Fruit fly (Drosophila melanogaster) whole organism, embryonic: ENCODE data around the gene CG6511.

ENCODE experiments used
- Adf1 ChIP-seq: fragments of 200-800 bp; sonication (Bioruptor generic); IDR thresholded peaks from 2 replicates; pipeline ENCODE4 v1.3.6; 2022; ENCODE audit warnings: missing biosample characterization, missing genetic modification characterization
- Aef1 ChIP-seq: fragments of 200-800 bp; sonication (Bioruptor generic); IDR thresholded peaks from 3 replicates; pipeline ENCODE4 v1.3.6; 2022; ENCODE audit warnings: missing biosample characterization, missing genetic modification characterization
- Atf6 ChIP-seq: fragments of 200-800 bp; sonication (Bioruptor generic); IDR thresholded peaks from 2 replicates; pipeline ENCODE4 v1.3.6; 2022; ENCODE audit warnings: missing biosample characterization, missing genetic modification characterization
- CG10321 ChIP-seq: fragments of 200-800 bp; sonication (Bioruptor generic); IDR thresholded peaks from 2 replicates; pipeline ENCODE4 v1.3.6; 2022; ENCODE audit warnings: missing biosample characterization, missing genetic modification characterization
- CG10366 ChIP-seq: fragments of 200-800 bp; sonication (Bioruptor generic); IDR thresholded peaks from 2 replicates; pipeline ENCODE4 v1.3.6; 2022; ENCODE audit warnings: missing biosample characterization, missing genetic modification characterization
- CG10959 ChIP-seq: fragments of 200-800 bp; sonication (Bioruptor generic); IDR thresholded peaks from 2 replicates; pipeline ENCODE4 v1.3.6; 2022; ENCODE audit warnings: missing biosample characterization, missing genetic modification characterization
- CG11456 ChIP-seq: fragments of 200-800 bp; sonication (Bioruptor generic); IDR thresholded peaks from 3 replicates; pipeline ENCODE4 v1.3.6; 2022; ENCODE audit warnings: missing biosample characterization, missing genetic modification characterization
- CG11723 ChIP-seq: fragments of 200-800 bp; sonication (Bioruptor generic); optimal IDR thresholded peaks from 2 replicates; lab custom pipeline; 2017; ENCODE audit warnings: missing biosample characterization, mild to moderate bottlenecking, missing genetic modification characterization
- CG12236 ChIP-seq: fragments of 200-800 bp; sonication (Bioruptor generic); optimal IDR thresholded peaks from 2 replicates; lab custom pipeline; 2016; ENCODE audit warnings: missing biosample characterization, missing genetic modification characterization
- CG12391 ChIP-seq: fragments of 200-800 bp; sonication (Bioruptor generic); optimal IDR thresholded peaks from 3 replicates; lab custom pipeline; 2018; ENCODE audit warnings: missing biosample characterization, mild to moderate bottlenecking, missing genetic modification characterization, moderate library complexity
- CG13894 ChIP-seq: fragments of 200-800 bp; sonication (Bioruptor generic); optimal IDR thresholded peaks from 3 replicates; lab custom pipeline; 2018; ENCODE audit warnings: missing biosample characterization, mild to moderate bottlenecking, missing genetic modification characterization, moderate library complexity
- CG16779 ChIP-seq: fragments of 200-800 bp; sonication (Bioruptor generic); IDR thresholded peaks from 2 replicates; pipeline ENCODE4 v1.3.6; 2022; ENCODE audit warnings: missing biosample characterization, missing genetic modification characterization
- CG17359 ChIP-seq: fragments of 200-800 bp; sonication (Bioruptor generic); optimal IDR thresholded peaks from 3 replicates; lab custom pipeline; 2018; ENCODE audit warnings: missing biosample characterization, mild to moderate bottlenecking, missing genetic modification characterization, moderate library complexity
- CG17802 ChIP-seq: fragments of 200-800 bp; sonication (Bioruptor generic); optimal IDR thresholded peaks from 2 replicates; lab custom pipeline; 2018; ENCODE audit warnings: missing biosample characterization, mild to moderate bottlenecking, missing genetic modification characterization, moderate library complexity
- CG2120 ChIP-seq: fragments of 200-800 bp; sonication (Bioruptor generic); optimal IDR thresholded peaks from 3 replicates; lab custom pipeline; 2016; ENCODE audit warnings: missing biosample characterization, missing genetic modification characterization
- CG31224 ChIP-seq: fragments of 200-800 bp; sonication (Bioruptor generic); IDR thresholded peaks from 2 replicates; pipeline ENCODE4 v1.3.6; 2022; ENCODE audit warnings: missing biosample characterization, missing genetic modification characterization
- CG3163 ChIP-seq: fragments of 200-800 bp; sonication (Bioruptor generic); optimal IDR thresholded peaks from 3 replicates; lab custom pipeline; 2016; ENCODE audit warnings: missing biosample characterization, missing genetic modification characterization
- CG32532 ChIP-seq: fragments of 200-800 bp; sonication (Bioruptor generic); IDR thresholded peaks from 2 replicates; pipeline ENCODE4 v1.3.6; 2022; ENCODE audit warnings: missing biosample characterization, missing genetic modification characterization
- CG32772 ChIP-seq: fragments of 200-800 bp; sonication (Bioruptor generic); IDR thresholded peaks from 2 replicates; pipeline ENCODE4 v1.3.6; 2022; ENCODE audit warnings: missing biosample characterization, missing genetic modification characterization
- CG33557 ChIP-seq: fragments of 200-800 bp; sonication (Bioruptor generic); optimal IDR thresholded peaks from 2 replicates; lab custom pipeline; 2019; ENCODE audit warnings: missing biosample characterization, mild to moderate bottlenecking, missing genetic modification characterization, moderate library complexity
- CG43689 ChIP-seq: fragments of 200-800 bp; sonication (Bioruptor generic); IDR thresholded peaks from 2 replicates; pipeline ENCODE4 v1.3.6; 2022; ENCODE audit warnings: missing biosample characterization, missing genetic modification characterization
- CG7372 ChIP-seq: fragments of 200-800 bp; sonication (Bioruptor generic); IDR thresholded peaks from 2 replicates; pipeline ENCODE4 v1.3.6; 2022; ENCODE audit warnings: missing biosample characterization, missing genetic modification characterization
- CG8290 ChIP-seq, 3 experiments: fragments of 200-800 bp; sonication (Bioruptor generic); optimal IDR thresholded peaks; 2 replicates each; lab custom pipeline; 2016 to 2019; ENCODE audit warnings: missing biosample characterization in 3 of 3, missing genetic modification characterization in 3 of 3, mild to moderate bottlenecking in 2 of 3, moderate library complexity in 1 of 3
- CG9797 ChIP-seq: fragments of 200-800 bp; sonication (Bioruptor generic); optimal IDR thresholded peaks from 3 replicates; lab custom pipeline; 2018; ENCODE audit warnings: missing biosample characterization, mild to moderate bottlenecking, missing genetic modification characterization
- CG9817 ChIP-seq: fragments of 200-800 bp; sonication (Bioruptor generic); optimal IDR thresholded peaks from 2 replicates; lab custom pipeline; 2018; ENCODE audit warnings: missing biosample characterization, mild to moderate bottlenecking, missing genetic modification characterization, moderate library complexity
- CG9932 ChIP-seq: fragments of 200-800 bp; sonication (Bioruptor generic); IDR thresholded peaks from 2 replicates; pipeline ENCODE4 v1.3.6; 2022; ENCODE audit warnings: missing biosample characterization, missing genetic modification characterization
- CoRest ChIP-seq: fragments of 200-800 bp; sonication (Bioruptor generic); optimal IDR thresholded peaks from 3 replicates; lab custom pipeline; 2018; ENCODE audit warnings: missing biosample characterization, mild to moderate bottlenecking, missing genetic modification characterization, moderate library complexity
- Deaf1 ChIP-seq: fragments of 200-800 bp; optimal IDR thresholded peaks from 3 replicates; lab custom pipeline; 2019; ENCODE audit warnings: missing biosample characterization, mild to moderate bottlenecking, missing genetic modification characterization, moderate library complexity
- MESR4 ChIP-seq: fragments of 200-800 bp; sonication (Bioruptor generic); optimal IDR thresholded peaks from 2 replicates; lab custom pipeline; 2018; ENCODE audit warnings: missing biosample characterization, mild to moderate bottlenecking, missing genetic modification characterization, moderate library complexity
- Meics ChIP-seq: fragments of 200-800 bp; sonication (Bioruptor generic); optimal IDR thresholded peaks from 2 replicates; lab custom pipeline; 2017; ENCODE audit warnings: missing biosample characterization, mild to moderate bottlenecking, missing genetic modification characterization
- Nf-YA ChIP-seq: fragments of 200-800 bp; sonication (Bioruptor generic); IDR thresholded peaks from 2 replicates; pipeline ENCODE4 v1.3.6; 2022; ENCODE audit warnings: missing biosample characterization, missing genetic modification characterization
- Vsx1 ChIP-seq: fragments of 200-800 bp; sonication (Bioruptor generic); optimal IDR thresholded peaks from 2 replicates; lab custom pipeline; 2017; ENCODE audit warnings: missing biosample characterization, mild to moderate bottlenecking, missing genetic modification characterization, missing genetic modification reagents
- amos ChIP-seq: fragments of 200-800 bp; sonication (Bioruptor generic); IDR thresholded peaks from 2 replicates; pipeline ENCODE4 v1.3.6; 2022; ENCODE audit warnings: missing biosample characterization, missing genetic modification characterization; ENCODE audit not compliant: partially characterized antibody
- ase ChIP-seq: fragments of 200-800 bp; sonication (Bioruptor generic); IDR thresholded peaks from 3 replicates; pipeline ENCODE4 v1.3.6; 2022; ENCODE audit warnings: missing biosample characterization, missing genetic modification characterization
- cato ChIP-seq: fragments of 200-800 bp; sonication (Bioruptor generic); optimal IDR thresholded peaks from 2 replicates; lab custom pipeline; 2016; ENCODE audit warnings: missing biosample characterization, missing genetic modification characterization, borderline replicate concordance
- caup ChIP-seq: fragments of 200-800 bp; sonication (Bioruptor generic); optimal IDR thresholded peaks from 3 replicates; lab custom pipeline; 2017; ENCODE audit warnings: missing biosample characterization, mild to moderate bottlenecking, missing genetic modification characterization, moderate library complexity; ENCODE audit not compliant: severe bottlenecking
- chinmo ChIP-seq: fragments of 200-800 bp; sonication (Bioruptor generic); IDR thresholded peaks from 4 replicates; pipeline ENCODE4 v1.3.6; 2022; ENCODE audit warnings: missing biosample characterization, missing genetic modification characterization; ENCODE audit not compliant: partially characterized antibody
- crp ChIP-seq, 2 experiments: fragments of 200-800 bp; sonication (Bioruptor generic); optimal IDR thresholded peaks; 2 replicates in 1 of 2; 3 replicates in 1 of 2; lab custom pipeline; 2017; ENCODE audit warnings: missing biosample characterization in 2 of 2, missing genetic modification characterization in 2 of 2, mild to moderate bottlenecking in 1 of 2, moderate library complexity in 1 of 2
- dysf ChIP-seq: fragments of 200-800 bp; sonication (Bioruptor generic); IDR thresholded peaks from 3 replicates; pipeline ENCODE4 v1.3.6; 2022; ENCODE audit warnings: missing biosample characterization, missing genetic modification characterization
- emc ChIP-seq: fragments of 200-800 bp; sonication (Bioruptor generic); optimal IDR thresholded peaks from 2 replicates; lab custom pipeline; 2016; ENCODE audit warnings: missing biosample characterization, missing genetic modification characterization
- eyg ChIP-seq: fragments of 200-800 bp; sonication (Bioruptor generic); optimal IDR thresholded peaks from 3 replicates; lab custom pipeline; 2016; ENCODE audit warnings: missing biosample characterization, missing genetic modification characterization
- ftz-f1 ChIP-seq: fragments of 200-800 bp; sonication (Bioruptor generic); optimal IDR thresholded peaks from 2 replicates; lab custom pipeline; 2016; ENCODE audit warnings: missing biosample characterization, missing genetic modification characterization
- pfk ChIP-seq: fragments of 200-800 bp; sonication (Bioruptor generic); optimal IDR thresholded peaks from 2 replicates; lab custom pipeline; 2018; ENCODE audit warnings: missing biosample characterization, mild to moderate bottlenecking, missing genetic modification characterization, moderate library complexity
- row ChIP-seq: fragments of 200-800 bp; sonication (Bioruptor generic); IDR thresholded peaks from 3 replicates; pipeline ENCODE4 v1.3.6; 2022; ENCODE audit warnings: missing biosample characterization, missing genetic modification characterization
- sisA ChIP-seq: fragments of 200-800 bp; sonication (Bioruptor generic); IDR thresholded peaks from 2 replicates; pipeline ENCODE4 v1.3.6; 2022; ENCODE audit warnings: missing biosample characterization, missing genetic modification characterization
- slbo ChIP-seq: fragments of 200-800 bp; sonication (Bioruptor generic); IDR thresholded peaks from 2 replicates; pipeline ENCODE4 v1.3.6; 2022; ENCODE audit warnings: missing biosample characterization, missing genetic modification characterization
- vvl ChIP-seq: fragments of 200-800 bp; sonication (Bioruptor generic); IDR thresholded peaks from 2 replicates; pipeline ENCODE4 v1.3.6; 2022; ENCODE audit warnings: missing biosample characterization, missing genetic modification characterization
- zf30C ChIP-seq: fragments of 200-800 bp; sonication (Bioruptor generic); optimal IDR thresholded peaks from 3 replicates; lab custom pipeline; 2018; ENCODE audit warnings: missing biosample characterization, mild to moderate bottlenecking, missing genetic modification characterization

Gene CG6511

dm6 chr3L:8688694-8689291, 32.3 kb upstream of the CG6511 start (continued):
- no peak for TF ChIP-seq CG9817
- TF ChIP-seq sisA = no peak
- 0 out of 2 replicates have a peak, but pooled peaks have one; percentile 7 for TF ChIP-seq CG9932 (GFP tag; lab: Robert Waterston, UW)
- TF ChIP-seq CG32772 (GFP tag; lab: Robert Waterston, UW) = peak; percentile 40; the same call in 1 of the 2 replicates
- peak; percentile 58 for TF ChIP-seq Atf6 (GFP tag; lab: Robert Waterston, UW)
- TF ChIP-seq Adf1 (GFP tag; lab: Robert Waterston, UW) = no peak
- TF ChIP-seq CG11456 (GFP tag; lab: Robert Waterston, UW) = 0 out of 3 replicates have a peak, but pooled peaks have one; percentile 37
- no peak for TF ChIP-seq CG10321
- no peak for TF ChIP-seq Meics
- peak; percentile 75 for TF ChIP-seq ftz-f1 (GFP tag; lab: Kevin White, UChicago)
- peak; percentile 5; the same call in 1 of the 2 replicates for TF ChIP-seq CG32532 (GFP tag; lab: Robert Waterston, UW)
- peak; percentile 76; the same call in 1 of the 4 replicates for TF ChIP-seq chinmo (GFP tag; lab: Robert Waterston, UW)
- 0 out of 3 replicates have a peak, but pooled peaks have one; percentile 15 for TF ChIP-seq row (GFP tag; lab: Robert Waterston, UW)
- peak; percentile 4 for TF ChIP-seq caup
- TF ChIP-seq CG7372 (GFP tag; lab: Robert Waterston, UW) = peak; percentile 32; the same call in 1 of the 2 replicates
- TF ChIP-seq eyg (GFP tag; lab: Kevin White, UChicago) = peak; percentile 15
- TF ChIP-seq dysf (GFP tag; lab: Robert Waterston, UW) = peak; percentile 15; the same call in 1 of the 3 replicates
- TF ChIP-seq vvl (GFP tag; lab: Robert Waterston, UW) = peak; percentile 40; the same call in 1 of the 2 replicates
- peak; percentile 71 for TF ChIP-seq pfk (GFP tag; lab: Kevin White, UChicago)
- TF ChIP-seq emc = no peak
- TF ChIP-seq CG13894 (tag; lab: Kevin White, UChicago) = peak; percentile 0
- no peak for TF ChIP-seq MESR4 (GFP tag; lab: Kevin White, UChicago)
- 0 out of 2 replicates have a peak, but pooled peaks have one; percentile 12 for TF ChIP-seq CG31224 (GFP tag; lab: Robert Waterston, UW)
- 0 out of 2 replicates have a peak, but pooled peaks have one; percentile 6 for TF ChIP-seq CG43689 (GFP tag; lab: Robert Waterston, UW)

- TF ChIP-seq Vsx1 (peak; percentile 80), Aef1 (no peak), crp (GFP tag; optimal IDR thresholded peaks at IDR 0.05; lab: Kevin White, UChicago) (no peak), CG8290 (GFP tag; optimal IDR thresholded peaks at IDR 0.05; lab: Kevin White, UChicago) (no peak), CG8290 (tag; optimal IDR thresholded peaks at IDR 0.05; lab: Kevin White, UChicago) (peak in 1 of 2 experiments; percentile 82), Deaf1 (tag; lab: Kevin White, UChicago) (no peak), CG17359 (peak; percentile 12), CoRest (tag; lab: Kevin White, UChicago) (no peak), Nf-YA (GFP tag; lab: Robert Waterston, UW) (no peak), slbo (0 out of 2 replicates have a peak, but pooled peaks have one; percentile 7), CG10959 (no peak), CG12236 (no peak), Atf6 (GFP tag; lab: Robert Waterston, UW) (peak; percentile 78), ase (GFP tag; lab: Robert Waterston, UW) (no peak), cato (no peak), CG10366 (GFP tag; lab: Robert Waterston, UW) (no peak), CG9797 (GFP tag; lab: Kevin White, UChicago) (no peak), amos (GFP tag; lab: Robert Waterston, UW) (no peak), CG12391 (tag; lab: Kevin White, UChicago) (no peak), zf30C (GFP tag; lab: Kevin White, UChicago) (no peak), CG33557 (GFP tag; lab: Kevin White, UChicago) (no peak), CG11723 (GFP tag; lab: Kevin White, UChicago) (no peak), CG17802 (tag; lab: Kevin White, UChicago) (no peak), CG3163 (GFP tag; lab: Kevin White, UChicago) (no peak), CG2120 (GFP tag; lab: Kevin White, UChicago) (peak; percentile 44), vvl (GFP tag; lab: Robert Waterston, UW) (0 out of 2 replicates have a peak, but pooled peaks have one; percentile 25), CG16779 (GFP tag; lab: Robert Waterston, UW) (no peak)
These were observed 31.4 kb upstream of the CG6511 start for dm6 chr3L:8689675-8690074.
